Fruit fly (Drosophila melanogaster) whole organism, embryonic: ENCODE measurements around the gene Taf2.

Experiments
- Ada2b ChIP-seq: fragments of 200-800 bp; sonication (Bioruptor generic); IDR thresholded peaks from 2 replicates; pipeline ENCODE4 v1.3.6; 2022; ENCODE audit warnings: missing biosample characterization, missing genetic modification characterization
- Antp ChIP-seq: fragments of 200-800 bp; sonication (Bioruptor generic); optimal IDR thresholded peaks from 3 replicates; lab custom pipeline; 2016; ENCODE audit warnings: missing biosample characterization, missing genetic modification characterization
- Atf-2 ChIP-seq: fragments of 200-800 bp; sonication (Bioruptor generic); optimal IDR thresholded peaks from 2 replicates; lab custom pipeline; 2016; ENCODE audit warnings: missing biosample characterization, missing genetic modification characterization
- BEAF-32 ChIP-seq: fragments of 200-800 bp; sonication (Bioruptor generic); optimal IDR thresholded peaks from 3 replicates; lab custom pipeline; 2017; ENCODE audit warnings: missing biosample characterization, missing genetic modification characterization, mild to moderate bottlenecking, moderate library complexity, missing genetic modification reagents
- CG10979 ChIP-seq: fragments of 200-800 bp; sonication (Bioruptor generic); optimal IDR thresholded peaks from 2 replicates; lab custom pipeline; 2018; ENCODE audit warnings: missing biosample characterization, mild to moderate bottlenecking, missing genetic modification characterization, moderate library complexity
- CG11085 ChIP-seq: fragments of 200-800 bp; sonication (Bioruptor generic); IDR thresholded peaks from 2 replicates; pipeline ENCODE4 v1.3.6; 2022; ENCODE audit warnings: missing biosample characterization, missing genetic modification characterization
- CG11398 ChIP-seq: fragments of 200-800 bp; sonication (Bioruptor generic); optimal IDR thresholded peaks from 2 replicates; lab custom pipeline; 2016; ENCODE audit warnings: missing biosample characterization, missing genetic modification characterization
- CG11504 ChIP-seq: fragments of 200-800 bp; sonication (Bioruptor generic); optimal IDR thresholded peaks from 3 replicates; lab custom pipeline; 2019; ENCODE audit warnings: missing biosample characterization, mild to moderate bottlenecking, missing genetic modification characterization, moderate library complexity
- CG12219 ChIP-seq: fragments of 200-800 bp; sonication (Bioruptor generic); optimal IDR thresholded peaks from 3 replicates; lab custom pipeline; 2018; ENCODE audit warnings: missing biosample characterization, mild to moderate bottlenecking, missing genetic modification characterization
- CG12236 ChIP-seq: fragments of 200-800 bp; sonication (Bioruptor generic); optimal IDR thresholded peaks from 2 replicates; lab custom pipeline; 2016; ENCODE audit warnings: missing biosample characterization, missing genetic modification characterization
- CG13894 ChIP-seq: fragments of 200-800 bp; sonication (Bioruptor generic); optimal IDR thresholded peaks from 3 replicates; lab custom pipeline; 2018; ENCODE audit warnings: missing biosample characterization, mild to moderate bottlenecking, missing genetic modification characterization, moderate library complexity
- CG15011 ChIP-seq: fragments of 200-800 bp; sonication (Bioruptor generic); optimal IDR thresholded peaks from 3 replicates; lab custom pipeline; 2018; ENCODE audit warnings: missing biosample characterization, mild to moderate bottlenecking, missing genetic modification characterization
- CG17361 ChIP-seq: fragments of 200-800 bp; sonication (Bioruptor generic); IDR thresholded peaks from 3 replicates; pipeline ENCODE4 v1.3.6; 2022; ENCODE audit warnings: missing biosample characterization, missing genetic modification characterization
- CG32532 ChIP-seq: fragments of 200-800 bp; sonication (Bioruptor generic); IDR thresholded peaks from 2 replicates; pipeline ENCODE4 v1.3.6; 2022; ENCODE audit warnings: missing biosample characterization, missing genetic modification characterization
- CG3847 ChIP-seq: fragments of 200-800 bp; sonication (Bioruptor generic); IDR thresholded peaks from 2 replicates; pipeline ENCODE4 v1.3.6; 2022; ENCODE audit warnings: missing biosample characterization, missing genetic modification characterization
- CG4424 ChIP-seq: fragments of 200-800 bp; sonication (Bioruptor generic); optimal IDR thresholded peaks from 3 replicates; lab custom pipeline; 2016; ENCODE audit warnings: missing biosample characterization, missing genetic modification characterization
- CG4730 ChIP-seq: fragments of 200-800 bp; sonication (Bioruptor generic); IDR thresholded peaks from 2 replicates; pipeline ENCODE4 v1.3.6; 2022; ENCODE audit warnings: missing biosample characterization, missing genetic modification characterization
- CG6791 ChIP-seq: fragments of 200-800 bp; sonication (Bioruptor generic); IDR thresholded peaks from 3 replicates; pipeline ENCODE4 v1.3.6; 2022; ENCODE audit warnings: missing biosample characterization, missing genetic modification characterization; ENCODE audit not compliant: partially characterized antibody
- CkIIα-i1 ChIP-seq: fragments of 200-800 bp; sonication (Bioruptor generic); IDR thresholded peaks from 2 replicates; pipeline ENCODE4 v1.3.6; 2022; ENCODE audit warnings: missing biosample characterization, missing genetic modification characterization
- Dp ChIP-seq: fragments of 200-800 bp; sonication (Bioruptor generic); optimal IDR thresholded peaks from 2 replicates; lab custom pipeline; 2018; ENCODE audit warnings: missing biosample characterization, mild to moderate bottlenecking, missing genetic modification characterization, moderate library complexity
- Dref ChIP-seq: fragments of 200-800 bp; sonication (Bioruptor generic); IDR thresholded peaks from 2 replicates; pipeline ENCODE4 v1.3.6; 2022; ENCODE audit warnings: missing biosample characterization, missing genetic modification characterization
- E2f2 ChIP-seq: fragments of 200-800 bp; sonication (Bioruptor generic); IDR thresholded peaks from 2 replicates; pipeline ENCODE4 v1.3.6; 2022; ENCODE audit warnings: missing biosample characterization, missing genetic modification characterization
- Fer3 ChIP-seq: fragments of 200-800 bp; sonication (Bioruptor generic); optimal IDR thresholded peaks from 2 replicates; lab custom pipeline; 2018; ENCODE audit warnings: missing biosample characterization, mild to moderate bottlenecking, missing genetic modification characterization, moderate library complexity
- Gug ChIP-seq: fragments of 200-800 bp; sonication (Bioruptor generic); IDR thresholded peaks from 4 replicates; pipeline ENCODE4 v1.3.6; 2022; ENCODE audit warnings: missing biosample characterization, missing genetic modification characterization
- H2.0 ChIP-seq: fragments of 200-800 bp; sonication (Bioruptor generic); IDR thresholded peaks from 2 replicates; pipeline ENCODE4 v1.3.6; 2022; ENCODE audit warnings: missing biosample characterization, missing genetic modification characterization
- Hmr ChIP-seq: fragments of 200-800 bp; sonication (Bioruptor generic); optimal IDR thresholded peaks from 3 replicates; lab custom pipeline; 2017; ENCODE audit warnings: mild to moderate bottlenecking, missing biosample characterization, missing genetic modification reagents, missing genetic modification characterization
- Mad ChIP-seq: fragments of 200-800 bp; sonication (Bioruptor generic); optimal IDR thresholded peaks from 2 replicates; lab custom pipeline; 2016; ENCODE audit warnings: missing biosample characterization, missing genetic modification characterization
- NC2β ChIP-seq: fragments of 200-800 bp; sonication (Bioruptor generic); optimal IDR thresholded peaks from 2 replicates; lab custom pipeline; 2016; ENCODE audit warnings: missing biosample characterization, missing genetic modification characterization
- NK7.1 ChIP-seq: fragments of 200-800 bp; sonication (Bioruptor generic); optimal IDR thresholded peaks from 3 replicates; lab custom pipeline; 2016; ENCODE audit warnings: missing biosample characterization, missing genetic modification characterization
- NfI ChIP-seq: fragments of 200-800 bp; sonication (Bioruptor generic); optimal IDR thresholded peaks from 3 replicates; lab custom pipeline; 2018; ENCODE audit warnings: missing biosample characterization, mild to moderate bottlenecking, missing genetic modification characterization, moderate library complexity
- Oli ChIP-seq: fragments of 200-800 bp; sonication (Bioruptor generic); optimal IDR thresholded peaks from 2 replicates; lab custom pipeline; 2018; ENCODE audit warnings: missing biosample characterization, mild to moderate bottlenecking, missing genetic modification characterization, moderate library complexity
- Opbp ChIP-seq: fragments of 200-800 bp; sonication (Bioruptor generic); IDR thresholded peaks from 3 replicates; pipeline ENCODE4 v1.3.6; 2022; ENCODE audit warnings: missing biosample characterization, missing genetic modification characterization; ENCODE audit not compliant: partially characterized antibody
- Sin3A ChIP-seq: fragments of >200 bp; optimal IDR thresholded peaks from 2 replicates; lab custom pipeline; 2018
- TFAM ChIP-seq: fragments of 200-800 bp; sonication (Bioruptor generic); optimal IDR thresholded peaks from 2 replicates; lab custom pipeline; 2017; ENCODE audit warnings: missing biosample characterization, missing genetic modification characterization, inconsistent platforms
- ac ChIP-seq: fragments of 200-800 bp; sonication (Bioruptor generic); optimal IDR thresholded peaks from 3 replicates; lab custom pipeline; 2017; ENCODE audit warnings: missing biosample characterization, mild to moderate bottlenecking, missing genetic modification characterization
- chn ChIP-seq: fragments of 200-800 bp; sonication (Bioruptor generic); optimal IDR thresholded peaks from 2 replicates; lab custom pipeline; 2016; ENCODE audit warnings: missing biosample characterization, missing genetic modification characterization
- crc ChIP-seq: fragments of 200-800 bp; sonication (Bioruptor generic); optimal IDR thresholded peaks from 2 replicates; lab custom pipeline; 2016; ENCODE audit warnings: missing biosample characterization, missing genetic modification characterization
- esg ChIP-seq: fragments of 200-800 bp; sonication (Bioruptor generic); conservative IDR thresholded peaks from 2 replicates; pipeline ENCODE4 v1.3.6; 2022; ENCODE audit warnings: missing biosample characterization, missing genetic modification characterization
- ewg ChIP-seq: fragments of 200-800 bp; sonication (Bioruptor generic); optimal IDR thresholded peaks from 3 replicates; lab custom pipeline; 2017; ENCODE audit warnings: mild to moderate bottlenecking, missing biosample characterization, missing genetic modification reagents, missing genetic modification characterization
- fd3F ChIP-seq: fragments of 200-800 bp; sonication (Bioruptor generic); optimal IDR thresholded peaks from 2 replicates; lab custom pipeline; 2018; ENCODE audit warnings: missing biosample characterization, mild to moderate bottlenecking, missing genetic modification characterization, moderate library complexity
- ftz-f1 ChIP-seq: fragments of 200-800 bp; sonication (Bioruptor generic); optimal IDR thresholded peaks from 2 replicates; lab custom pipeline; 2016; ENCODE audit warnings: missing biosample characterization, missing genetic modification characterization
- fu2 ChIP-seq: fragments of 200-800 bp; sonication (Bioruptor generic); optimal IDR thresholded peaks from 2 replicates; lab custom pipeline; 2016; ENCODE audit warnings: missing biosample characterization, missing genetic modification characterization
- jumu ChIP-seq: fragments of 200-800 bp; sonication (Bioruptor generic); optimal IDR thresholded peaks from 3 replicates; lab custom pipeline; 2016; ENCODE audit warnings: missing biosample characterization, missing genetic modification characterization
- odd ChIP-seq: fragments of 200-800 bp; sonication (Bioruptor generic); optimal IDR thresholded peaks from 2 replicates; lab custom pipeline; 2017; ENCODE audit warnings: missing biosample characterization, mild to moderate bottlenecking, missing genetic modification characterization
- org-1 ChIP-seq: fragments of 200-800 bp; sonication (Bioruptor generic); optimal IDR thresholded peaks from 2 replicates; lab custom pipeline; 2017; ENCODE audit warnings: missing biosample characterization, missing genetic modification characterization
- pum ChIP-seq: fragments of 200-800 bp; sonication (Bioruptor generic); optimal IDR thresholded peaks from 2 replicates; lab custom pipeline; 2016; ENCODE audit warnings: missing biosample characterization, missing genetic modification characterization
- ro ChIP-seq: fragments of 200-800 bp; sonication (Bioruptor generic); IDR thresholded peaks from 2 replicates; pipeline ENCODE4 v1.3.6; 2022; ENCODE audit warnings: missing biosample characterization, missing genetic modification characterization
- sens ChIP-seq: fragments of 200-800 bp; sonication (Bioruptor generic); peaks from one replicate; lab custom pipeline; 2016; ENCODE audit warnings: missing biosample characterization, missing genetic modification characterization
- slp2 ChIP-seq: fragments of 200-800 bp; sonication (Bioruptor generic); optimal IDR thresholded peaks from 2 replicates; lab custom pipeline; 2016; ENCODE audit warnings: missing biosample characterization, missing genetic modification characterization
- sob ChIP-seq: fragments of 200-800 bp; sonication (Bioruptor generic); IDR thresholded peaks from 2 replicates; pipeline ENCODE4 v1.3.6; 2022; ENCODE audit warnings: missing biosample characterization, missing genetic modification characterization
- sr ChIP-seq: fragments of 200-800 bp; sonication (Bioruptor generic); IDR thresholded peaks from 3 replicates; pipeline ENCODE4 v1.3.6; 2022; ENCODE audit warnings: missing biosample characterization, missing genetic modification characterization

Taf2 gene

DNA sequence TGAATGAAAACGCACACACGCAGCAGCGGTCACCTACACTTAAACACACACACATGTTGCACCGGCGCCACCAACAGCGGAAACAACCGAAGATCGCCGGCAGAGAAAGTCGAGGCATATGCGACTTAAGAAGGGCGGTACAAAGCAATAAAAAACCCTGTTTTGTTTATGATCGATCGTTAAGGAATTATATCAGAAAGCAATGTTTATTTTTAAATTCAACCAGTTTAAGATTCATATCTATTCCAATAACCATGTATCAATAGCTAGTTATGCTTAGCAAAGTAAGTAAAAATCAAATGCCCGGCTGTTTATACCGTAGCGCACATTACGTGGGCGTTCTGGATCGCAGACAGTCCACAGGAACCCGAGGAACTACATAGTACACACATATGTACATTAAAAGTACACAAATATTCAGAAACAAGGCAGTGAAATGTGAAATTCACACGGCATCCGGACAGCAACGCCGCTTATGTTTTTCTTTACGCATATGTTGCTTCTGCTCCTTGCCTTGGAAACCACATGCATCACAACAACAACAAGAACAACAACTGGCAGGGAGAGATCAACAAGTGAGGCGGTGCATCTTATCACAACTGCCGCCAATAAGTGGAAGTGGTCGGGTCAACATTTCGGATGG lies 32.6 kb downstream of the Taf2 start (continued):
- TF ChIP-seq CG13894 (tag; lab: Kevin White, UChicago) (peak; percentile 74), chn (peak; percentile 98), CG10979 (tag; lab: Kevin White, UChicago) (peak; percentile 100), Sin3A (lab: Kevin White, UChicago) (no peak), CG15011 (peak; percentile 94), Dp (GFP tag; lab: Kevin White, UChicago) (no peak), CG6791 (GFP tag; lab: Robert Waterston, UW) (no peak), fu2 (GFP tag; lab: Kevin White, UChicago) (peak; percentile 90), NK7.1 (peak; percentile 93), odd (peak; percentile 89), CG32532 (GFP tag; lab: Robert Waterston, UW) (peak; percentile 94), E2f2 (peak; percentile 77), Antp (peak; percentile 98), Atf-2 (GFP tag; lab: Kevin White, UChicago) (peak; percentile 97), sens (GFP tag; lab: Kevin White, UChicago) (peak; percentile 100), H2.0 (GFP tag; lab: Robert Waterston, UW) (peak; percentile 95), ftz-f1 (GFP tag; lab: Kevin White, UChicago) (peak; percentile 38), CG3847 (GFP tag; lab: Robert Waterston, UW) (peak; percentile 93), CG17361 (peak; percentile 85), esg (GFP tag; lab: Robert Waterston, UW) (peak; percentile 96), jumu (peak; percentile 98), sob (GFP tag; lab: Robert Waterston, UW) (peak; percentile 96), Gug (GFP tag; lab: Robert Waterston, UW) (peak; percentile 98), CG4730 (peak; percentile 95), CG12236 (GFP tag; lab: Kevin White, UChicago) (peak; percentile 97), org-1 (GFP tag; lab: Kevin White, UChicago) (peak; percentile 98), Opbp (GFP tag; lab: Robert Waterston, UW) (no peak), CG12219 (peak; percentile 95), sr (GFP tag; lab: Robert Waterston, UW) (peak; percentile 95), fd3F (peak; percentile 76), CkIIα-i1 (GFP tag; lab: Robert Waterston, UW) (peak; percentile 51; the same call in 1 of the 2 replicates), CG4424 (peak; percentile 99), Fer3 (tag; lab: Kevin White, UChicago) (peak; percentile 95), ewg (GFP tag; lab: Kevin White, UChicago) (peak; percentile 93), Oli (peak; percentile 97), slp2 (peak; percentile 96), BEAF-32 (GFP tag; lab: Kevin White, UChicago) (no peak), CG11504 (tag; lab: Kevin White, UChicago) (peak; percentile 97), TFAM (peak; percentile 94), pum (GFP tag; lab: Kevin White, UChicago) (peak; percentile 99), Ada2b (GFP tag; lab: Robert Waterston, UW) (peak; percentile 94), Mad (GFP tag; lab: Kevin White, UChicago) (peak; percentile 97), ac (GFP tag; lab: Kevin White, UChicago) (peak; percentile 95), Hmr (peak; percentile 88), ro (GFP tag; lab: Robert Waterston, UW) (peak; percentile 88), CG11398 (peak; percentile 96), NC2β (GFP tag; lab: Kevin White, UChicago) (peak; percentile 97), crc (peak; percentile 93), NfI (GFP tag; lab: Kevin White, UChicago) (peak; percentile 89), CG11085 (peak; percentile 90), Dref (no peak)
